Worm (Caenorhabditis elegans): ENCODE data around the gene C42D4.19.
A peak's percentile ranks its signal among the peaks of the same experiment; 100 is the strongest.

C42D4.19 gene

ce11 chrIV:7149020-7149601 is 26.3 kb upstream of the C42D4.19 start, which contains the start of gene C34D4.4:
TSS of gene C34D4.4 (plus strand) at chrIV:7149361.
- TF ChIP-seq zip-8 (tag; optimal IDR thresholded peaks at IDR 0.05): no peak
- TF ChIP-seq lsy-2 (tag; optimal IDR thresholded peaks at IDR 0.05): peak; percentile 94
- TF ChIP-seq snpc-4 (tag; optimal IDR thresholded peaks at IDR 0.05): no peak
- TF ChIP-seq mab-5 (tag; optimal IDR thresholded peaks at IDR 0.05): no peak
- TF ChIP-seq flh-1 (GFP tag; optimal IDR thresholded peaks at IDR 0.05): no peak
- peak; percentile 8 for TF ChIP-seq lin-13 (tag; optimal IDR thresholded peaks at IDR 0.05)
- TF ChIP-seq bed-3 (GFP tag; optimal IDR thresholded peaks at IDR 0.05): no peak
- TF ChIP-seq nhr-76 (tag; optimal IDR thresholded peaks at IDR 0.05): no peak
- no peak for TF ChIP-seq blmp-1 (tag; optimal IDR thresholded peaks at IDR 0.05)
- TF ChIP-seq ceh-39 (tag; optimal IDR thresholded peaks at IDR 0.05): no peak
- no peak for TF ChIP-seq M03D4.4 (tag; optimal IDR thresholded peaks at IDR 0.05)

ce11 chrIV:7152409-7152808 is 23.0 kb upstream of the C42D4.19 start, which contains the start of gene col-113:
TSS of gene col-113 (minus strand) at chrIV:7152509.
- TF ChIP-seq nhr-76 (tag; optimal IDR thresholded peaks at IDR 0.05) (no peak), pha-4 (tag; optimal IDR thresholded peaks at IDR 0.05) (no peak), ces-1 (GFP tag; optimal IDR thresholded peaks at IDR 0.05) (no peak), bed-3 (GFP tag; optimal IDR thresholded peaks at IDR 0.05) (no peak), mls-2 (tag; optimal IDR thresholded peaks at IDR 0.05) (no peak)

ce11 chrIV:7153362-7153761 is 22.1 kb upstream of the C42D4.19 start, which contains the start of gene C34D4.3:
TSS of gene C34D4.3 (plus strand) at chrIV:7153662.
- TF ChIP-seq ces-1 (GFP tag; optimal IDR thresholded peaks at IDR 0.05): no peak
- TF ChIP-seq hlh-1 (tag; optimal IDR thresholded peaks at IDR 0.05): no peak
- TF ChIP-seq unc-120 (tag; optimal IDR thresholded peaks at IDR 0.05; ENCODE audit: poor library complexity, severe bottlenecking): no peak
- TF ChIP-seq unc-62 (GFP tag; optimal IDR thresholded peaks at IDR 0.05): no peak
- TF ChIP-seq lin-32 (GFP tag; optimal IDR thresholded peaks at IDR 0.05): no peak
- TF ChIP-seq ham-2 (GFP tag; optimal IDR thresholded peaks at IDR 0.05): no peak
- no peak for TF ChIP-seq tbx-8 (GFP tag; optimal IDR thresholded peaks at IDR 0.05)
- no peak for TF ChIP-seq M03D4.4 (tag; optimal IDR thresholded peaks at IDR 0.05)
- TF ChIP-seq bed-3 (GFP tag; optimal IDR thresholded peaks at IDR 0.05): no peak
- no peak for TF ChIP-seq elt-3 (tag; optimal IDR thresholded peaks at IDR 0.05)
- no peak for TF ChIP-seq flh-1 (GFP tag; optimal IDR thresholded peaks at IDR 0.05)
- no peak for TF ChIP-seq unc-39 (tag; optimal IDR thresholded peaks at IDR 0.05)
- TF ChIP-seq ceh-83 (GFP tag; optimal IDR thresholded peaks at IDR 0.05): no peak
- no peak for TF ChIP-seq ceh-39 (tag; optimal IDR thresholded peaks at IDR 0.05)
- TF ChIP-seq lsy-2 (tag; optimal IDR thresholded peaks at IDR 0.05): no peak
- TF ChIP-seq sptf-1 (tag; optimal IDR thresholded peaks at IDR 0.05): no peak
- TF ChIP-seq nhr-2 (tag; optimal IDR thresholded peaks at IDR 0.05): no peak
- TF ChIP-seq cnd-1 (tag; optimal IDR thresholded peaks at IDR 0.05): no peak

- TF ChIP-seq nhr-2 (tag; optimal IDR thresholded peaks at IDR 0.05): no peak
- TF ChIP-seq elt-1 (tag; optimal IDR thresholded peaks at IDR 0.05; ENCODE audit: borderline replicate concordance, insufficient read depth): peak; percentile 32
Measured at ce11 chrIV:7154356-7154755, 21.1 kb upstream of the C42D4.19 start, which contains the start of gene C34D4.2. TSS of gene C34D4.2 (plus strand) at chrIV:7154656.

ce11 chrIV:7156356-7156755 is 19.1 kb upstream of the C42D4.19 start, which contains the start of gene maph-9:
TSS of gene maph-9 (plus strand) at chrIV:7156628.
- TF ChIP-seq sptf-1 (tag; optimal IDR thresholded peaks at IDR 0.05): peak; percentile 57
- peak; percentile 19 for TF ChIP-seq ceh-43 (GFP tag; optimal IDR thresholded peaks at IDR 0.05)
- TF ChIP-seq lsy-2 (tag; optimal IDR thresholded peaks at IDR 0.05): peak; percentile 1
- TF ChIP-seq ztf-11 (tag; optimal IDR thresholded peaks at IDR 0.05): peak; percentile 16
- no peak for TF ChIP-seq ham-2 (GFP tag; optimal IDR thresholded peaks at IDR 0.05)

ce11 chrIV:7158161-7158560 is 17.3 kb upstream of the C42D4.19 start:
- TF ChIP-seq elt-3 (tag; optimal IDR thresholded peaks at IDR 0.05): no peak
- TF ChIP-seq nhr-2 (tag; optimal IDR thresholded peaks at IDR 0.05): no peak

Data from whole organism, mixed stage, embryonic.